Worm (Caenorhabditis elegans) whole organism, midembryonic: Measurements from ENCODE around the gene nhr-196.
"Not testable (repeated sequence)": the region's sequence is repeated elsewhere in the genome, so short reads cannot be mapped to it uniquely, and the experiment has no call there.

ENCODE experiments used
- T22C8.4 ChIP-seq: fragments of 200-800 bp; sonication (Bioruptor generic); IDR thresholded peaks from 2 replicates; pipeline ENCODE4 v1.3.6; 2022; ENCODE audit warnings: missing genetic modification characterization, missing compliant biosample characterization
- cog-1 ChIP-seq: sonication (generic microtip); optimal IDR thresholded peaks from 2 replicates; lab custom pipeline; 2016; ENCODE audit warnings: missing genetic modification characterization, missing compliant biosample characterization
- flt-1 ChIP-seq: fragments of 200-800 bp; sonication (Bioruptor generic); IDR thresholded peaks from 2 replicates; pipeline ENCODE4 v1.3.6; 2022; ENCODE audit warnings: missing genetic modification characterization, missing compliant biosample characterization
- klf-2 ChIP-seq: fragments of 200-800 bp; sonication (Bioruptor generic); conservative IDR thresholded peaks from 2 replicates; pipeline ENCODE4 v1.3.6; 2022; ENCODE audit warnings: missing genetic modification reagents, missing genetic modification characterization, missing compliant biosample characterization
- med-1 ChIP-seq: sonication (generic microtip); optimal IDR thresholded peaks from 2 replicates; lab custom pipeline; 2017; ENCODE audit warnings: missing genetic modification characterization, mild to moderate bottlenecking, missing compliant biosample characterization, antibody characterized with exemption, missing genetic modification reagents; ENCODE audit not compliant: insufficient read depth
- ref-1 ChIP-seq: fragments of 200-800 bp; sonication (Bioruptor generic); conservative IDR thresholded peaks from 2 replicates; pipeline ENCODE4 v1.3.6; 2022; ENCODE audit warnings: missing genetic modification reagents, missing genetic modification characterization, missing compliant biosample characterization
- tab-1 ChIP-seq: fragments of 200-800 bp; sonication (Bioruptor generic); IDR thresholded peaks from 2 replicates; pipeline ENCODE4 v1.3.6; 2022; ENCODE audit warnings: missing genetic modification characterization, missing compliant biosample characterization
- ztf-23 ChIP-seq: fragments of 200-800 bp; sonication (Bioruptor generic); IDR thresholded peaks from 2 replicates; pipeline ENCODE4 v1.3.6; 2022; ENCODE audit warnings: missing genetic modification reagents, missing genetic modification characterization, missing compliant biosample characterization
- ztf-29 ChIP-seq: fragments of 200-800 bp; sonication (Bioruptor generic); IDR thresholded peaks from 2 replicates; pipeline ENCODE4 v1.3.6; 2022; ENCODE audit warnings: missing genetic modification reagents, missing genetic modification characterization, missing compliant biosample characterization

nhr-196 gene

ce11 chrV:15685599-15685998 lies at the start of gene nhr-196:
nhr-196 (plus strand) TSS chrV:15685716.
- TF ChIP-seq ztf-23 (GFP tag; lab: Robert Waterston, UW) (no peak), ref-1 (no peak), cog-1 (tag; lab: Kevin White, UChicago) (no peak), tab-1 (GFP tag; lab: Robert Waterston, UW) (no peak), klf-2 (no peak), ztf-29 (GFP tag; lab: Robert Waterston, UW) (no peak), T22C8.4 (GFP tag; lab: Robert Waterston, UW) (no peak), flt-1 (GFP tag; lab: Robert Waterston, UW) (no peak), med-1 (GFP tag; lab: Kevin White, UChicago) (no peak)

DNA sequence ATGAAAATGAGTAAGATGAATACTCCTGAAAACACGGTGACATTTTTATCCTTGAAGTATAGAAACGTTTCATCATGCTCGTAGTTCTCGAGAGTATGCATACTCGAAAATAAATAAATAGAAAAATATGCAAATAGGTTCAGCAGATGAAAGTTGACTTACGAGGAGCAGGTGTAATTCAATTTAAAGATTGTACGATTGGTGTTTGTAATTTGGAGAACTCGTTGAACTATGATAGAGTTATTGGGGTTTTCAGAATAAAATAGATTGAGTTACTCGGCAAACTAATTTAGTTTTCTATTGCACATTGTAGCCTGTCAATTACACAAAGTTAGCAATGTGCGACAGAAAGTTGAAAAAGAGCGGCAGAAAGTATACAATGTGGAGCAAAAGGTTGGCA lies 46.7 kb upstream of the nhr-196 start, which contains the start of gene srz-44:
Gene srz-44 (minus strand): TSS at position 101 of the 400 bp plus-strand sequence.
- TF ChIP-seq T22C8.4 (GFP tag; lab: Robert Waterston, UW) (no peak), flt-1 (GFP tag; lab: Robert Waterston, UW) (no peak)

ce11 chrV:15643192-15643591 lies 42.3 kb upstream of the nhr-196 start, which contains the start of gene C55A1.4:
C55A1.4 (minus strand) TSS chrV:15643292.
- not testable (repeated sequence) for TF ChIP-seq tab-1 (GFP tag; lab: Robert Waterston, UW); T22C8.4 (GFP tag; lab: Robert Waterston, UW); med-1 (GFP tag; lab: Kevin White, UChicago)

ce11 chrV:15644575-15644974 lies 40.9 kb upstream of the nhr-196 start, which contains the start of gene str-23:
str-23 (plus strand) TSS chrV:15644875.
- TF ChIP-seq ztf-23 (GFP tag; lab: Robert Waterston, UW) (no peak), ztf-29 (GFP tag; lab: Robert Waterston, UW) (no peak), ref-1 (no peak), tab-1 (GFP tag; lab: Robert Waterston, UW) (no peak)

DNA sequence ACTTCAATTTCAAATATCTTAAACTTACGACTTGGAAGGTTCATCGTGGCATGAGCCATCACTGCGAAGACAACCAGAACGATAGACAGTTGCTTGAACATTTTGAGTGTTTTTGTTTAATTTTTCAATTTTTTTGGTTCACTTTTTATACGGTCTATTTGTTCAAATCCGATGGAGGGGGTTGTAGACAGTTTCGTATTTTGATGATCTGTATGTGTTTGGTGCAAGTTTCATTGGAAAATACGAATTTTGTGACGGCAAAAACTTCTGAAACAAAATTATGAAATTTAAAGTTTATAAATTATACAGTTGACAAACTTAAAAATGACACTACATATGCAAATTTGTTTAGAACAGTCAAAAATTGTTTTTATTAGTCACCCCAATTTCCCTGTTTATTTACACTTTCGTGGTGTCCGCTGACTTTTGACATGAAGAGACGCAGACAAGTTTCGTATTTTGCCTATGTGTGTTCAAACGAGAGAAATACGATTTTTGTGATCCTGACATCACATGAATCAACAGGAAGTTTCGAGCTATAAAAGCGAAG lies 37.9 kb upstream of the nhr-196 start, which contains the start of the genes C55A1.7 and C55A1.6:
Gene C55A1.7 (minus strand): TSS at position 101 of the 550 bp plus-strand sequence.
Gene C55A1.6 (plus strand): TSS at position 500 of the 550 bp plus-strand sequence.
- TF ChIP-seq flt-1 (GFP tag; lab: Robert Waterston, UW); T22C8.4 (GFP tag; lab: Robert Waterston, UW); med-1 (GFP tag; lab: Kevin White, UChicago): not testable (repeated sequence)

ce11 chrV:15650167-15650566 lies 35.3 kb upstream of the nhr-196 start, which contains the start of gene sru-42:
sru-42 (plus strand) TSS chrV:15650467.
- no peak for TF ChIP-seq tab-1 (GFP tag; lab: Robert Waterston, UW)
- TF ChIP-seq ztf-23 (GFP tag; lab: Robert Waterston, UW) = no peak
- TF ChIP-seq klf-2 = no peak
- no peak for TF ChIP-seq ref-1
- TF ChIP-seq flt-1 (GFP tag; lab: Robert Waterston, UW) = no peak
- TF ChIP-seq T22C8.4 (GFP tag; lab: Robert Waterston, UW) = no peak
- no peak for TF ChIP-seq ztf-29 (GFP tag; lab: Robert Waterston, UW)
- no peak for TF ChIP-seq med-1 (GFP tag; lab: Kevin White, UChicago)
- TF ChIP-seq cog-1 (tag; lab: Kevin White, UChicago) = no peak

DNA sequence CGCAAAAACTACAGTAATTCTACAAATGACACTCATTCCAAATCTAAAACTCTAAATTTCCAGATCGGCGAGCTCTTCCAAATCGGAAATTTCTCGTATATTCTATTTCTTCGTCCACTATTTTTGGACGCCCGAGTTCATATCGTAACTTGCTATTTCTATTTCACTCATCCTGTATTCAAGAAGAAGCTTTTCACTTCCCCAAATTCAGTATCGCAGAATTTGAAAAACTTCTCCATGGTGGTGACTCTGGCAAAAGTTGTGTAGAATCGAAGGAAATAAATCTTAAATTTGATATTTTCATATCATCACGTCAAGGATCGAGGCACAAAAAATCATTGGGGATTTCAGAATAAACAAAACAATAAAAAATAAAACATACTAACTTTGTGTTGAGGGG lies 33.4 kb upstream of the nhr-196 start:
- no peak for TF ChIP-seq cog-1 (tag; lab: Kevin White, UChicago)
- no peak for TF ChIP-seq flt-1 (GFP tag; lab: Robert Waterston, UW)
- no peak for TF ChIP-seq tab-1 (GFP tag; lab: Robert Waterston, UW)
- TF ChIP-seq klf-2 = no peak
- no peak for TF ChIP-seq ztf-23 (GFP tag; lab: Robert Waterston, UW)
- TF ChIP-seq med-1 (GFP tag; lab: Kevin White, UChicago) = no peak
- TF ChIP-seq T22C8.4 (GFP tag; lab: Robert Waterston, UW) = no peak
- TF ChIP-seq ztf-29 (GFP tag; lab: Robert Waterston, UW) = no peak
- no peak for TF ChIP-seq ref-1

DNA sequence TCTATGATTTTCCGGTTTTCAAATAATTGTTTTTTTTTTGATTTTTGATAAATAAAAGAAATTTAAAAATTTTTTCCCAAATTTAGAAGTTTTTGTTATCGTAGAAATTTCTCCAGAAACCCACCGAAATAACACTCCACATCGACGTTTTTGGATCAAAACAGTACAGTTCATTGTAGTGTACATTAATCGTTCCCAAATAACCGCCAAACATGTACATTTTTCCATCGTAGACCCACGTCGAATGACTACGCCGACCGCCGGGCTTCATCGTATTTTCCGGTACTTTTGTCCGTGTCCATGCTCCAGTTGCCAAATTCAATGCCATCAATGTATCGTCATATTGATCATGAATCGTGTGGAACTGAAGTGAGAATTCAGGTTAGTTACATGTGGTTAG lies 31.4 kb upstream of the nhr-196 start, which contains the start of gene F53E4.2:
Gene F53E4.2 (plus strand): TSS at position 301 of the 400 bp plus-strand sequence.
- TF ChIP-seq ztf-23 (GFP tag; lab: Robert Waterston, UW) = no peak
- no peak for TF ChIP-seq med-1 (GFP tag; lab: Kevin White, UChicago)
- TF ChIP-seq klf-2 = no peak
- no peak for TF ChIP-seq T22C8.4 (GFP tag; lab: Robert Waterston, UW)
- TF ChIP-seq cog-1 (tag; lab: Kevin White, UChicago) = no peak
- TF ChIP-seq ztf-29 (GFP tag; lab: Robert Waterston, UW) = no peak
- no peak for TF ChIP-seq ref-1
- no peak for TF ChIP-seq tab-1 (GFP tag; lab: Robert Waterston, UW)

DNA sequence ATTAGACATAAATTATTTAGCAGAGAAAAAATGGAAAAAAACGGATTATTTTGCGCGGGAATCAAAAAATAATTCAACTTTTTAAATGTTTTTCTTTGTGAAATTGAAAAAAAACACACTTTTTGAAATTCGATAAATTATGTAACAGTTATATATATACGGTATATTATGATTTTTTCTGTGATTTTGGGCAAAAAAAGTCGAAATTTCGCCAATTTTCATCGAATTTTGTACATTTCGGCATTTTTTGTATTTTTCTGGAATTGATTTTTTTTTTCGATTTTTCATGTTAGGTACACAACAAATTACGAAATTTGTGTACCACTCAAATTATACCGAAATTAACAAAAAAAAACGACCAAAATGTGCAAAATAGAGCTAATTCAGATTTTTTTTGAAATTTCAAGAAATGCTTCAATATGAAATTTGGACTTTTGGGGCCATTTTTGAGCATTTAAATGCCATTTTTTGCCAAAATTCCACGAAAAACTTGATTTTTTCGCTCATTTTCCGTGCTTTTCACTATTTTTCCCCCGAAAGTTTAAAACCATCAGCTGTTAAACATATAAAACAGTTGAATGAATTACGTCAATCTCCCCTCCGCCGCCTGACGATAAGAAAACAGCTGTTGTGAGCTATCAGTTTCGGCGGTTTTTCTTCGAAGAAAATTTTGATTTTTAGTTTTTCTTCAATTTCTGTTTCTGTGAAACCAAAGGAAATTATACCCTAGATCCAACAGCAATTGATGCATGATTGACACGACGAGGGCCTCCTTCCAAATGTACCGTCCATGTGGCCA lies 27.1 kb upstream of the nhr-196 start:
- no peak for TF ChIP-seq ztf-23 (GFP tag; lab: Robert Waterston, UW)
- no peak for TF ChIP-seq ref-1
- TF ChIP-seq klf-2 = no peak
- no peak for TF ChIP-seq tab-1 (GFP tag; lab: Robert Waterston, UW)
- no peak for TF ChIP-seq med-1 (GFP tag; lab: Kevin White, UChicago)
- TF ChIP-seq flt-1 (GFP tag; lab: Robert Waterston, UW) = no peak
- TF ChIP-seq cog-1 (tag; lab: Kevin White, UChicago) = no peak
- no peak for TF ChIP-seq T22C8.4 (GFP tag; lab: Robert Waterston, UW)
- TF ChIP-seq ztf-29 (GFP tag; lab: Robert Waterston, UW) = no peak
